Worm (Caenorhabditis elegans): ENCODE data around the gene clec-70.

ce11 chrIV:3894004-3894480 is 38.5 kb upstream of the clec-70 start, which contains the start of gene F56D6.8:
- no peak for TF ChIP-seq pha-4 (tag; optimal IDR thresholded peaks at IDR 0.05)
- no peak for TF ChIP-seq snpc-4 (tag; optimal IDR thresholded peaks at IDR 0.05)
- no peak for TF ChIP-seq lsy-2 (tag; optimal IDR thresholded peaks at IDR 0.05)
- TF ChIP-seq ceh-39 (tag; optimal IDR thresholded peaks at IDR 0.05), result no peak
- no peak for TF ChIP-seq ham-2 (GFP tag; optimal IDR thresholded peaks at IDR 0.05)
- TF ChIP-seq unc-62 (GFP tag; optimal IDR thresholded peaks at IDR 0.05), result no peak
- TF ChIP-seq unc-39 (tag; optimal IDR thresholded peaks at IDR 0.05), result no peak
- no peak for TF ChIP-seq sptf-1 (tag; optimal IDR thresholded peaks at IDR 0.05)
- TF ChIP-seq flh-1 (GFP tag; optimal IDR thresholded peaks at IDR 0.05), result no peak
- no peak for TF ChIP-seq ztf-11 (tag; optimal IDR thresholded peaks at IDR 0.05)

Measured in whole organism, mixed stage, embryonic.